Fruit fly (Drosophila melanogaster): ENCODE data around the gene betaggt-I.

betaggt-I gene

dm6 chr2L:4930541-4930940 lies 14.8 kb upstream of the betaggt-I start (continued):
- no peak for TF ChIP-seq pita (GFP tag; optimal IDR thresholded peaks at IDR 0.05)
- TF ChIP-seq klu (GFP tag; IDR thresholded peaks at IDR 0.05): no peak
- no peak for TF ChIP-seq trh (GFP tag; optimal IDR thresholded peaks at IDR 0.05)
- no peak for TF ChIP-seq CG31388 (GFP tag; optimal IDR thresholded peaks at IDR 0.05)
- TF ChIP-seq CG17361 (GFP tag; IDR thresholded peaks at IDR 0.05): no peak
- TF ChIP-seq CG2120 (GFP tag; optimal IDR thresholded peaks at IDR 0.05): peak; percentile 17
- no peak for TF ChIP-seq sob (GFP tag; IDR thresholded peaks at IDR 0.05)
- TF ChIP-seq CG14014 (GFP tag; IDR thresholded peaks at IDR 0.05): no peak
- TF ChIP-seq Antp (GFP tag; optimal IDR thresholded peaks at IDR 0.05): no peak
- TF ChIP-seq CG2889 (GFP tag; IDR thresholded peaks at IDR 0.05): no peak
- TF ChIP-seq amos (GFP tag; IDR thresholded peaks at IDR 0.05; ENCODE audit: partially characterized antibody): no peak
- peak; percentile 41 for TF ChIP-seq unpg (GFP tag; optimal IDR thresholded peaks at IDR 0.05)
- TF ChIP-seq CG17186 (GFP tag; optimal IDR thresholded peaks at IDR 0.05): no peak
- no peak for TF ChIP-seq oc (tag; optimal IDR thresholded peaks at IDR 0.05)
- TF ChIP-seq esg (GFP tag; conservative IDR thresholded peaks at IDR 0.05): no peak
- no peak for TF ChIP-seq Fer2 (tag; optimal IDR thresholded peaks at IDR 0.05)
- TF ChIP-seq MTF-1 (GFP tag; optimal IDR thresholded peaks at IDR 0.05; ENCODE audit: borderline replicate concordance): no peak
- 0 out of 3 replicates have a peak, but pooled peaks have one; percentile 13 for TF ChIP-seq CG11695 (GFP tag; IDR thresholded peaks at IDR 0.05)
- TF ChIP-seq CG2678 (tag; optimal IDR thresholded peaks at IDR 0.05): peak; percentile 37
- TF ChIP-seq CG30020 (tag; optimal IDR thresholded peaks at IDR 0.05): no peak
- no peak for TF ChIP-seq CG17385 (GFP tag; optimal IDR thresholded peaks at IDR 0.05)
- 0 out of 2 replicates have a peak, but pooled peaks have one; percentile 3 for TF ChIP-seq CG14667 (GFP tag; IDR thresholded peaks at IDR 0.05)
- TF ChIP-seq nerfin-1 (tag; optimal IDR thresholded peaks at IDR 0.05): no peak
- no peak for TF ChIP-seq NC2α (GFP tag; optimal IDR thresholded peaks at IDR 0.05)
- TF ChIP-seq wdn (GFP tag; IDR thresholded peaks at IDR 0.05): no peak
- TF ChIP-seq lbe (GFP tag; optimal IDR thresholded peaks at IDR 0.05): no peak
- TF ChIP-seq CG6813 (GFP tag; optimal IDR thresholded peaks at IDR 0.05): no peak

dm6 chr2L:4932284-4932683 lies 13.1 kb upstream of the betaggt-I start, which contains the start of gene hoe1:
Gene hoe1, minus strand, starts transcription at chr2L:4932384.
- TF ChIP-seq CG9609 (GFP tag; optimal IDR thresholded peaks at IDR 0.05): no peak
- TF ChIP-seq CG32532 (GFP tag; IDR thresholded peaks at IDR 0.05): no peak
- no peak for TF ChIP-seq Fer3 (tag; optimal IDR thresholded peaks at IDR 0.05)
- TF ChIP-seq CG17912 (GFP tag; optimal IDR thresholded peaks at IDR 0.05): no peak
- TF ChIP-seq TFAM (GFP tag; optimal IDR thresholded peaks at IDR 0.05): no peak
- TF ChIP-seq H2.0 (GFP tag; IDR thresholded peaks at IDR 0.05): no peak
- TF ChIP-seq otp (GFP tag; IDR thresholded peaks at IDR 0.05): no peak
- TF ChIP-seq MBD-R2 (GFP tag; IDR thresholded peaks at IDR 0.05): no peak
- TF ChIP-seq ranshi (GFP tag; IDR thresholded peaks at IDR 0.05): no peak
- no peak for TF ChIP-seq yki (optimal IDR thresholded peaks at IDR 0.05)
- TF ChIP-seq salm (tag; optimal IDR thresholded peaks at IDR 0.05): no peak
- TF ChIP-seq tin (GFP tag; optimal IDR thresholded peaks at IDR 0.05): no peak
- TF ChIP-seq ac (GFP tag; optimal IDR thresholded peaks at IDR 0.05): no peak
- TF ChIP-seq dm (GFP tag; optimal IDR thresholded peaks at IDR 0.05): no peak
- TF ChIP-seq pnt (GFP tag; optimal IDR thresholded peaks at IDR 0.05): no peak
- TF ChIP-seq cwo (GFP tag; optimal IDR thresholded peaks at IDR 0.05): no peak
- no peak for TF ChIP-seq NC2β (GFP tag; optimal IDR thresholded peaks at IDR 0.05)
- no peak for TF ChIP-seq tna (GFP tag; IDR thresholded peaks at IDR 0.05; ENCODE audit: partially characterized antibody)
- no peak for TF ChIP-seq B-H2 (GFP tag; optimal IDR thresholded peaks at IDR 0.05)
- TF ChIP-seq Mrtf (GFP tag; IDR thresholded peaks at IDR 0.05): no peak

All from whole organism, embryonic.